Fruit fly (Drosophila melanogaster) whole organism, embryonic: ENCODE data around the gene Cdk1.

ENCODE experiments used
- Asciz ChIP-seq: fragments of 200-800 bp; sonication (Bioruptor generic); optimal IDR thresholded peaks from 2 replicates; lab custom pipeline; 2017; ENCODE audit warnings: missing biosample characterization, mild to moderate bottlenecking, missing genetic modification characterization, missing genetic modification reagents
- Bgb ChIP-seq: fragments of 200-800 bp; sonication (Bioruptor generic); IDR thresholded peaks from 2 replicates; pipeline ENCODE4 v1.3.6; 2022; ENCODE audit warnings: missing biosample characterization, missing genetic modification characterization; ENCODE audit not compliant: partially characterized antibody
- CG12219 ChIP-seq: fragments of 200-800 bp; sonication (Bioruptor generic); optimal IDR thresholded peaks from 3 replicates; lab custom pipeline; 2018; ENCODE audit warnings: missing biosample characterization, mild to moderate bottlenecking, missing genetic modification characterization
- CG1233 ChIP-seq: fragments of 200-800 bp; sonication (Bioruptor generic); optimal IDR thresholded peaks from 4 replicates; lab custom pipeline; 2018; ENCODE audit warnings: missing biosample characterization, mild to moderate bottlenecking, missing genetic modification characterization
- CG14860 ChIP-seq: fragments of 200-800 bp; sonication (Bioruptor generic); IDR thresholded peaks from 3 replicates; pipeline ENCODE4 v1.3.6; 2022; ENCODE audit warnings: missing biosample characterization, missing genetic modification characterization; ENCODE audit not compliant: partially characterized antibody
- CG15514 ChIP-seq: fragments of 200-800 bp; sonication (Bioruptor generic); optimal IDR thresholded peaks from 3 replicates; lab custom pipeline; 2017; ENCODE audit warnings: missing biosample characterization, missing genetic modification characterization, mild to moderate bottlenecking, moderate library complexity, missing genetic modification reagents
- CG15696 ChIP-seq: fragments of 200-800 bp; sonication (Bioruptor generic); optimal IDR thresholded peaks from 2 replicates; lab custom pipeline; 2019; ENCODE audit warnings: missing biosample characterization, mild to moderate bottlenecking, missing genetic modification characterization, moderate library complexity
- CG16815 ChIP-seq: fragments of 200-800 bp; sonication (Bioruptor generic); optimal IDR thresholded peaks from 3 replicates; lab custom pipeline; 2017; ENCODE audit warnings: missing biosample characterization, mild to moderate bottlenecking, missing genetic modification characterization
- CG17328 ChIP-seq: fragments of 200-800 bp; sonication (Bioruptor generic); IDR thresholded peaks from 2 replicates; pipeline ENCODE4 v1.3.6; 2022; ENCODE audit warnings: missing biosample characterization, missing genetic modification characterization
- CG18619 ChIP-seq: fragments of 200-800 bp; sonication (Bioruptor generic); optimal IDR thresholded peaks from 3 replicates; lab custom pipeline; 2017; ENCODE audit warnings: missing biosample characterization, mild to moderate bottlenecking, missing genetic modification characterization
- CG2712 ChIP-seq: fragments of 200-800 bp; optimal IDR thresholded peaks from 3 replicates; lab custom pipeline; 2019; ENCODE audit warnings: missing biosample characterization, mild to moderate bottlenecking, missing genetic modification characterization, moderate library complexity
- CG2875 ChIP-seq: fragments of 200-800 bp; sonication (Bioruptor generic); optimal IDR thresholded peaks from 2 replicates; lab custom pipeline; 2017; ENCODE audit warnings: missing biosample characterization, mild to moderate bottlenecking, missing genetic modification characterization, missing genetic modification reagents
- CG31224 ChIP-seq: fragments of 200-800 bp; sonication (Bioruptor generic); IDR thresholded peaks from 2 replicates; pipeline ENCODE4 v1.3.6; 2022; ENCODE audit warnings: missing biosample characterization, missing genetic modification characterization
- CG31388 ChIP-seq: fragments of 200-800 bp; sonication (Bioruptor generic); optimal IDR thresholded peaks from 2 replicates; lab custom pipeline; 2016; ENCODE audit warnings: missing biosample characterization, missing genetic modification characterization
- CG4730 ChIP-seq: fragments of 200-800 bp; sonication (Bioruptor generic); IDR thresholded peaks from 2 replicates; pipeline ENCODE4 v1.3.6; 2022; ENCODE audit warnings: missing biosample characterization, missing genetic modification characterization
- CG5953 ChIP-seq: fragments of 200-800 bp; sonication (Bioruptor generic); IDR thresholded peaks from 2 replicates; pipeline ENCODE4 v1.3.6; 2022; ENCODE audit warnings: missing biosample characterization, missing genetic modification characterization
- CG6791 ChIP-seq: fragments of 200-800 bp; sonication (Bioruptor generic); IDR thresholded peaks from 3 replicates; pipeline ENCODE4 v1.3.6; 2022; ENCODE audit warnings: missing biosample characterization, missing genetic modification characterization; ENCODE audit not compliant: partially characterized antibody
- CG7963 ChIP-seq: fragments of 200-800 bp; sonication (Bioruptor generic); IDR thresholded peaks from 3 replicates; pipeline ENCODE4 v1.3.6; 2022; ENCODE audit warnings: missing biosample characterization, missing genetic modification characterization; ENCODE audit not compliant: partially characterized antibody
- CG9797 ChIP-seq: fragments of 200-800 bp; sonication (Bioruptor generic); optimal IDR thresholded peaks from 3 replicates; lab custom pipeline; 2018; ENCODE audit warnings: missing biosample characterization, mild to moderate bottlenecking, missing genetic modification characterization
- CrebB ChIP-seq: fragments of 200-800 bp; sonication (Bioruptor generic); optimal IDR thresholded peaks from 3 replicates; lab custom pipeline; 2018; ENCODE audit warnings: missing biosample characterization, mild to moderate bottlenecking, missing genetic modification characterization
- Dref ChIP-seq: fragments of 200-800 bp; sonication (Bioruptor generic); IDR thresholded peaks from 2 replicates; pipeline ENCODE4 v1.3.6; 2022; ENCODE audit warnings: missing biosample characterization, missing genetic modification characterization
- Eip74EF ChIP-seq, 2 experiments: fragments of 200-800 bp in 1 of 2; fragments of >200 bp in 1 of 2; sonication (Bioruptor generic) in 1 of 2; optimal IDR thresholded peaks; 2 replicates each; lab custom pipeline; 2017 to 2019; ENCODE audit warnings: missing biosample characterization in 2 of 2, missing genetic modification characterization in 2 of 2, mild to moderate bottlenecking in 1 of 2, moderate library complexity in 1 of 2
- Gug ChIP-seq: fragments of 200-800 bp; sonication (Bioruptor generic); IDR thresholded peaks from 4 replicates; pipeline ENCODE4 v1.3.6; 2022; ENCODE audit warnings: missing biosample characterization, missing genetic modification characterization
- HLH4C ChIP-seq: fragments of 200-800 bp; sonication (Bioruptor generic); IDR thresholded peaks from 3 replicates; pipeline ENCODE4 v1.3.6; 2022; ENCODE audit warnings: missing biosample characterization, missing genetic modification characterization; ENCODE audit not compliant: partially characterized antibody
- Hand ChIP-seq: fragments of 200-800 bp; sonication (Bioruptor generic); optimal IDR thresholded peaks from 2 replicates; lab custom pipeline; 2017; ENCODE audit warnings: mild to moderate bottlenecking, missing biosample characterization, missing genetic modification reagents, missing genetic modification characterization
- Hey ChIP-seq: fragments of 200-800 bp; sonication (Bioruptor generic); optimal IDR thresholded peaks from 3 replicates; lab custom pipeline; 2018; ENCODE audit warnings: missing biosample characterization, mild to moderate bottlenecking, missing genetic modification characterization
- Hr3 ChIP-seq: fragments of 200-800 bp; sonication (Bioruptor generic); optimal IDR thresholded peaks from 3 replicates; lab custom pipeline; 2016; ENCODE audit warnings: missing biosample characterization, missing genetic modification characterization
- Hr51 ChIP-seq, 2 experiments: fragments of 200-800 bp; sonication (Bioruptor generic); optimal IDR thresholded peaks; 2 replicates in 1 of 2; 3 replicates in 1 of 2; lab custom pipeline; 2016 to 2018; ENCODE audit warnings: missing biosample characterization in 2 of 2, missing genetic modification characterization in 2 of 2, mild to moderate bottlenecking in 1 of 2, moderate library complexity in 1 of 2
- Kr ChIP-seq: fragments of 200-800 bp; sonication (Bioruptor generic); optimal IDR thresholded peaks from 2 replicates; lab custom pipeline; 2017; ENCODE audit warnings: missing biosample characterization, mild to moderate bottlenecking, missing genetic modification characterization
- Lhr ChIP-seq: fragments of 200-800 bp; sonication (Bioruptor generic); optimal IDR thresholded peaks from 3 replicates; lab custom pipeline; 2017; ENCODE audit warnings: mild to moderate bottlenecking, missing biosample characterization, missing genetic modification reagents, missing genetic modification characterization
- MESR4 ChIP-seq: fragments of 200-800 bp; sonication (Bioruptor generic); optimal IDR thresholded peaks from 2 replicates; lab custom pipeline; 2018; ENCODE audit warnings: missing biosample characterization, mild to moderate bottlenecking, missing genetic modification characterization, moderate library complexity
- NFAT ChIP-seq: fragments of 200-800 bp; sonication (Bioruptor generic); IDR thresholded peaks from 2 replicates; pipeline ENCODE4 v1.3.6; 2022; ENCODE audit warnings: missing biosample characterization, missing genetic modification characterization
- Usf ChIP-seq: fragments of 200-800 bp; sonication (Bioruptor generic); optimal IDR thresholded peaks from 2 replicates; lab custom pipeline; 2017; ENCODE audit warnings: missing genotype, missing biosample characterization, missing genetic modification characterization
- ab ChIP-seq: fragments of 200-800 bp; sonication (Bioruptor generic); optimal IDR thresholded peaks from 2 replicates; lab custom pipeline; 2016; ENCODE audit warnings: missing biosample characterization, missing genetic modification characterization
- dpn ChIP-seq, 2 experiments: fragments of 200-800 bp; sonication (Bioruptor generic); optimal IDR thresholded peaks; 3 replicates each; lab custom pipeline; 2016; ENCODE audit warnings: missing biosample characterization in 2 of 2, missing genetic modification characterization in 2 of 2
- fu2 ChIP-seq: fragments of 200-800 bp; sonication (Bioruptor generic); optimal IDR thresholded peaks from 2 replicates; lab custom pipeline; 2016; ENCODE audit warnings: missing biosample characterization, missing genetic modification characterization
- gcm2 ChIP-seq: fragments of 200-800 bp; sonication (Bioruptor generic); optimal IDR thresholded peaks from 2 replicates; lab custom pipeline; 2016; ENCODE audit warnings: missing biosample characterization, missing genetic modification characterization
- gfzf ChIP-seq: fragments of 200-800 bp; sonication (Bioruptor generic); optimal IDR thresholded peaks from 2 replicates; lab custom pipeline; 2016; ENCODE audit warnings: missing biosample characterization, mild to moderate bottlenecking, missing genetic modification characterization, moderate library complexity
- gsb ChIP-seq: fragments of 200-800 bp; sonication (Bioruptor generic); IDR thresholded peaks from 2 replicates; pipeline ENCODE4 v1.3.6; 2022; ENCODE audit warnings: missing biosample characterization, missing genetic modification characterization
- klu ChIP-seq: fragments of 200-800 bp; sonication (Bioruptor generic); IDR thresholded peaks from 2 replicates; pipeline ENCODE4 v1.3.6; 2022; ENCODE audit warnings: missing biosample characterization, missing genetic modification characterization
- psq ChIP-seq: fragments of 200-800 bp; sonication (Bioruptor generic); optimal IDR thresholded peaks from 2 replicates; lab custom pipeline; 2017; ENCODE audit warnings: missing biosample characterization, missing genetic modification characterization
- repo ChIP-seq: fragments of 200-800 bp; sonication (Bioruptor generic); optimal IDR thresholded peaks from 2 replicates; lab custom pipeline; 2016; ENCODE audit warnings: missing biosample characterization, missing genetic modification characterization
- sd ChIP-seq: fragments of 200-800 bp; sonication (Bioruptor generic); optimal IDR thresholded peaks from 3 replicates; lab custom pipeline; 2018; ENCODE audit warnings: missing biosample characterization, mild to moderate bottlenecking, missing genetic modification characterization, moderate library complexity
- shn ChIP-seq: fragments of 200-800 bp; sonication (Bioruptor generic); optimal IDR thresholded peaks from 3 replicates; lab custom pipeline; 2016; ENCODE audit warnings: missing biosample characterization, missing genetic modification characterization
- tap ChIP-seq: fragments of 200-800 bp; optimal IDR thresholded peaks from 3 replicates; lab custom pipeline; 2019; ENCODE audit warnings: missing biosample characterization, mild to moderate bottlenecking, missing genetic modification characterization, moderate library complexity
- tio ChIP-seq: fragments of 200-800 bp; sonication (Bioruptor generic); optimal IDR thresholded peaks from 2 replicates; lab custom pipeline; 2017; ENCODE audit warnings: missing biosample characterization, missing genetic modification characterization, inconsistent platforms
- yki ChIP-seq: fragments of >200 bp; optimal IDR thresholded peaks from 3 replicates; lab custom pipeline; 2018

The Cdk1 gene

dm6 chr2L:10413251-10414127, 27.4 kb upstream of the Cdk1 start, which contains the start of the genes CG5355 and Klp31E (continued):
- TF ChIP-seq CG18619 (GFP tag; lab: Kevin White, UChicago): peak; percentile 75
- no peak for TF ChIP-seq sd
- peak; percentile 65 for TF ChIP-seq tap (tag; lab: Kevin White, UChicago)
- TF ChIP-seq Usf (GFP tag; lab: Kevin White, UChicago): peak; percentile 71
- peak; percentile 68; the same call in 1 of the 2 replicates for TF ChIP-seq NFAT
- TF ChIP-seq gfzf (GFP tag; lab: Kevin White, UChicago): peak; percentile 23
- TF ChIP-seq tio (GFP tag; lab: Kevin White, UChicago): no peak
- TF ChIP-seq MESR4: peak; percentile 53
- TF ChIP-seq CG9797 (GFP tag; lab: Kevin White, UChicago): peak; percentile 34
- TF ChIP-seq CG1233 (GFP tag; lab: Kevin White, UChicago): peak; percentile 62
- no peak for TF ChIP-seq Hey (tag; lab: Kevin White, UChicago)
- peak; percentile 39 for TF ChIP-seq CG15514 (GFP tag; lab: Kevin White, UChicago)
- TF ChIP-seq Hr51 (GFP tag; optimal IDR thresholded peaks at IDR 0.05; lab: Kevin White, UChicago): peak in 1 of 2 experiments; percentile 40
- peak; percentile 8; the same call in 1 of the 2 replicates for TF ChIP-seq CG17328 (GFP tag; lab: Robert Waterston, UW)
- no peak for TF ChIP-seq gsb (GFP tag; lab: Robert Waterston, UW)
- TF ChIP-seq Kr: no peak
- peak; percentile 20 for TF ChIP-seq shn (GFP tag; lab: Kevin White, UChicago)
- no peak for TF ChIP-seq Hand (GFP tag; lab: Kevin White, UChicago)
- no peak for TF ChIP-seq klu (GFP tag; lab: Robert Waterston, UW)
- TF ChIP-seq CG16815 (GFP tag; lab: Kevin White, UChicago): peak; percentile 64
- peak; percentile 71 for TF ChIP-seq Hr3 (GFP tag; lab: Kevin White, UChicago)
- no peak for TF ChIP-seq psq
- TF ChIP-seq CG6791 (GFP tag; lab: Robert Waterston, UW): peak; percentile 57; the same call in 1 of the 3 replicates
- peak; percentile 37 to 41 for TF ChIP-seq dpn (GFP tag; optimal IDR thresholded peaks at IDR 0.05; lab: Kevin White, UChicago)
- peak; percentile 65 for TF ChIP-seq HLH4C (GFP tag; lab: Robert Waterston, UW)
- no peak for TF ChIP-seq CG5953 (GFP tag; lab: Robert Waterston, UW)
- TF ChIP-seq CG7963 (GFP tag; lab: Robert Waterston, UW): peak; percentile 49; the same call in 1 of the 3 replicates
- TF ChIP-seq CG31388: peak; percentile 28
- TF ChIP-seq Dref (GFP tag; lab: Robert Waterston, UW): peak; percentile 65
- peak; percentile 35 for TF ChIP-seq gcm2 (GFP tag; lab: Kevin White, UChicago)
- no peak for TF ChIP-seq ab (GFP tag; lab: Kevin White, UChicago)
- TF ChIP-seq Lhr (GFP tag; lab: Kevin White, UChicago): peak; percentile 19
- TF ChIP-seq Eip74EF (GFP tag; optimal IDR thresholded peaks at IDR 0.05; lab: Kevin White, UChicago): no peak
- peak; percentile 70 for TF ChIP-seq CG15696
- peak; percentile 47; the same call in 1 of the 3 replicates for TF ChIP-seq CG14860 (GFP tag; lab: Robert Waterston, UW)
- peak; percentile 64 for TF ChIP-seq Asciz (GFP tag; lab: Kevin White, UChicago)
- no peak for TF ChIP-seq Gug (GFP tag; lab: Robert Waterston, UW)
- TF ChIP-seq CrebB (tag; lab: Kevin White, UChicago): no peak
- peak; percentile 85 for TF ChIP-seq CG2712 (tag; lab: Kevin White, UChicago)
- TF ChIP-seq CG31224 (GFP tag; lab: Robert Waterston, UW): peak; percentile 59
- TF ChIP-seq CG2875: peak; percentile 12
- peak; percentile 40 for TF ChIP-seq CG12219 (GFP tag; lab: Kevin White, UChicago)
- no peak for TF ChIP-seq fu2 (GFP tag; lab: Kevin White, UChicago)
- peak; percentile 63 for TF ChIP-seq Bgb (GFP tag; lab: Robert Waterston, UW)
- no peak for TF ChIP-seq repo (GFP tag; lab: Kevin White, UChicago)
- TF ChIP-seq yki (lab: Kevin White, UChicago): no peak
- no peak for TF ChIP-seq CG4730 (GFP tag; lab: Robert Waterston, UW)
